Worm (Caenorhabditis elegans): Measurements from ENCODE around the gene F56D1.1.

The F56D1.1 gene

ce11 chrII:5521411-5521810 lies 43.0 kb downstream of the F56D1.1 start, which contains the start of gene ZK177.12:
TSS of gene ZK177.12 (plus strand) at chrII:5521711.
- TF ChIP-seq ets-5 (GFP tag; IDR thresholded peaks at IDR 0.05) (no peak), lir-3 (tag; optimal IDR thresholded peaks at IDR 0.05; ENCODE audit: poor library complexity) (no peak), ztf-11 (tag; optimal IDR thresholded peaks at IDR 0.05) (no peak), ceh-82 (tag; optimal IDR thresholded peaks at IDR 0.05) (no peak), dpl-1 (GFP tag; optimal IDR thresholded peaks at IDR 0.05) (no peak), nhr-84 (tag; optimal IDR thresholded peaks at IDR 0.05) (no peak), lin-35 (GFP tag; optimal IDR thresholded peaks at IDR 0.05) (no peak), sox-4 (tag; optimal IDR thresholded peaks at IDR 0.05) (no peak), fos-1 (tag; optimal IDR thresholded peaks at IDR 0.05) (no peak), fkh-10 (GFP tag; optimal IDR thresholded peaks at IDR 0.05) (no peak), lsy-2 (tag; optimal IDR thresholded peaks at IDR 0.05) (no peak), mep-1 (tag; optimal IDR thresholded peaks at IDR 0.05) (no peak)

DNA sequence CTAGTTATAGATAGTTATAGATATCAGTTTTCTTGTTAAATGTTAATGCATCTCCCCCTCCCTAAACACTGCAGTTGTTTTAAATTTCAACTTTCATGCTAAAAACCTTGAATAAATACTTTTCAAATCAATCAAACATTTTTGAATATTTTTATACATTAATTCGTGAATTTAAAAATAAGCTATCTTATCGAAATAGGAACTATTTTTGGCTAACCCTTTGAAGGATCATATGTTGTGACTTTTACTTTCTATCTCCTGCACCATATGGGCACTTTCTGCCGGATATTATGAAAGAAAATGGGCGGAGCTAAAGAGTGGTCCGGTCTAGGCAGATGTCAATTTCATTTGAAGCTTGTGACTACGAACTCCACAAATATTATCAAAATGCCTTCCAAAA lies 44.2 kb downstream of the F56D1.1 start, which contains the start of gene ZK177.11:
Gene ZK177.11 (plus strand): TSS at position 301 of the 400 bp plus-strand sequence.
- no peak for TF ChIP-seq C34B4.2 (tag; optimal IDR thresholded peaks at IDR 0.05)
- TF ChIP-seq ces-1 (GFP tag; optimal IDR thresholded peaks at IDR 0.05): no peak
- no peak for TF ChIP-seq swsn-7 (tag; optimal IDR thresholded peaks at IDR 0.05)
- no peak for TF ChIP-seq ceh-90 (tag; optimal IDR thresholded peaks at IDR 0.05)
- no peak for TF ChIP-seq fos-1 (tag; optimal IDR thresholded peaks at IDR 0.05)
- TF ChIP-seq grh-1 (GFP tag; IDR thresholded peaks at IDR 0.05): no peak
- no peak for TF ChIP-seq lsy-2 (tag; optimal IDR thresholded peaks at IDR 0.05)
- TF ChIP-seq fkh-10 (GFP tag; optimal IDR thresholded peaks at IDR 0.05): no peak
- no peak for TF ChIP-seq egl-27 (tag; optimal IDR thresholded peaks at IDR 0.05)
- TF ChIP-seq aha-1 (tag; optimal IDR thresholded peaks at IDR 0.05): no peak

DNA sequence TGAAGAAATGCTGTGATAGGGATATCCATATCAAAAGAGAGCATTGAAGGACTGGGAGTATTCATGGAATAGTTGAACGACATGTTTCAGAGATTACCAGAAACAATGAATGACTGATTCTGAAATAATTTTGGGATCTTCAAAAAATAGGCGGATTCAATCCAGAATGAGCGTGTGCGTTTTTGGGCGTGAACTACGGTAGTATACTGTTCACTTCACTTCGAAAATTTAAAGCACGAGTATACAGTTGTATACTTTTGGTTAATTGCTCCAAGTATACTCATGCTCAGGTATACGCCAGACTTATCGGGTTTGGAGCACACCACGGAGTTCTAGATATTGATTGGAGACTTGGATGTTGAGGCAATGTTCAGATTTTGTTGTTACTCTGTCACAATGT lies 46.9 kb downstream of the F56D1.1 start, which contains the start of gene tbx-35:
Gene tbx-35 (minus strand): TSS at position 101 of the 400 bp plus-strand sequence.
- no peak for TF ChIP-seq tlp-1 (tag; optimal IDR thresholded peaks at IDR 0.05)
- TF ChIP-seq unc-98 (GFP tag; IDR thresholded peaks at IDR 0.05): no peak
- no peak for TF ChIP-seq nhr-90 (tag; optimal IDR thresholded peaks at IDR 0.05; ENCODE audit: poor library complexity)
- TF ChIP-seq lin-35 (GFP tag; optimal IDR thresholded peaks at IDR 0.05): no peak
- no peak for TF ChIP-seq ceh-90 (tag; optimal IDR thresholded peaks at IDR 0.05)
- no peak for TF ChIP-seq ztf-11 (tag; optimal IDR thresholded peaks at IDR 0.05)
- TF ChIP-seq elt-3 (tag; optimal IDR thresholded peaks at IDR 0.05): no peak
- no peak for TF ChIP-seq lin-13 (GFP tag; optimal IDR thresholded peaks at IDR 0.05)

DNA sequence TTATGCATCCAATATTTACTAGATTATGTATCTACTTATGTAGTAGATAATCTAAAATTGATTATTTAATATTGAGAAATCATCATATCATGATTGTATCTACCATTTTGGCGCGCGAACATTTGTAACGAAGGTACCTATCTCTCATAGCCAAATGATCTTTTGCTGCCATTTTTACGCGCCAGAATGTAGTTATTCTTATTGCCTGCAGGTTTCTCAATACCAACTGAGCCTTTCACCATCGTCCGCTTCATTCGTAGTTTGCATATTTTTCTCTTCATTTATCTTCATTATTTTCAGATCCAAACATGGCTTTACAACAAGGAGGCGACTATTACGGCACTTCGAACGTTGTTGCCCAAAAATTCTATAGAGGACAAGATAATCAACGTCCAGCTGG lies 49.4 kb downstream of the F56D1.1 start, which contains the start of gene ZK177.1:
Gene ZK177.1 (plus strand): TSS at position 301 of the 400 bp plus-strand sequence.
- TF ChIP-seq jun-1 (tag; optimal IDR thresholded peaks at IDR 0.05) (no peak), vab-15 (tag; optimal IDR thresholded peaks at IDR 0.05) (no peak), isw-1 (GFP tag; IDR thresholded peaks at IDR 0.05) (no peak), swsn-7 (tag; optimal IDR thresholded peaks at IDR 0.05) (no peak), lsy-2 (tag; optimal IDR thresholded peaks at IDR 0.05) (no peak), nhr-71 (tag; optimal IDR thresholded peaks at IDR 0.05) (no peak), dpl-1 (GFP tag; optimal IDR thresholded peaks at IDR 0.05) (no peak), alr-1 (tag; optimal IDR thresholded peaks at IDR 0.05; ENCODE audit: borderline replicate concordance) (no peak), unc-130 (tag; optimal IDR thresholded peaks at IDR 0.05) (no peak), nhr-20 (tag; optimal IDR thresholded peaks at IDR 0.05) (no peak), aha-1 (tag; optimal IDR thresholded peaks at IDR 0.05) (no peak), dsc-1 (tag; optimal IDR thresholded peaks at IDR 0.05) (no peak), lin-13 (GFP tag; optimal IDR thresholded peaks at IDR 0.05) (no peak), pag-3 (tag; optimal IDR thresholded peaks at IDR 0.05; ENCODE audit: borderline replicate concordance, insufficient read depth) (no peak), nhr-76 (tag; optimal IDR thresholded peaks at IDR 0.05) (no peak), nhr-47 (tag; optimal IDR thresholded peaks at IDR 0.05) (no peak)
